Fruit fly (Drosophila melanogaster) whole organism, embryonic: Measurements from ENCODE around the gene CG44013.

ENCODE experiments used
- Abd-B ChIP-seq: fragments of 200-800 bp; sonication (Bioruptor generic); optimal IDR thresholded peaks from 2 replicates; lab custom pipeline; 2018; ENCODE audit warnings: missing biosample characterization, mild to moderate bottlenecking, missing genetic modification characterization, moderate library complexity
- Atf6 ChIP-seq: fragments of 200-800 bp; sonication (Bioruptor generic); IDR thresholded peaks from 2 replicates; pipeline ENCODE4 v1.3.6; 2022; ENCODE audit warnings: missing biosample characterization, missing genetic modification characterization
- Awh ChIP-seq: fragments of 200-800 bp; sonication (Bioruptor generic); IDR thresholded peaks from 2 replicates; pipeline ENCODE4, ENCODE4 v1.3.6; 2022; ENCODE audit warnings: missing biosample characterization, missing genetic modification characterization
- CG10431 ChIP-seq: fragments of 200-800 bp; sonication (Bioruptor generic); optimal IDR thresholded peaks from 3 replicates; lab custom pipeline; 2018; ENCODE audit warnings: missing biosample characterization, mild to moderate bottlenecking, missing genetic modification characterization
- CG13424 ChIP-seq: fragments of 200-800 bp; sonication (Bioruptor generic); optimal IDR thresholded peaks from 2 replicates; lab custom pipeline; 2019; ENCODE audit warnings: missing biosample characterization, mild to moderate bottlenecking, missing genetic modification characterization, moderate library complexity
- CG13894 ChIP-seq: fragments of 200-800 bp; sonication (Bioruptor generic); optimal IDR thresholded peaks from 3 replicates; lab custom pipeline; 2018; ENCODE audit warnings: missing biosample characterization, mild to moderate bottlenecking, missing genetic modification characterization, moderate library complexity
- CG14965 ChIP-seq: fragments of 200-800 bp; sonication (Bioruptor generic); optimal IDR thresholded peaks from 2 replicates; lab custom pipeline; 2016; ENCODE audit warnings: missing biosample characterization, missing genetic modification characterization, borderline replicate concordance
- CG1647 ChIP-seq: fragments of 200-800 bp; sonication (Bioruptor generic); optimal IDR thresholded peaks from 3 replicates; lab custom pipeline; 2016; ENCODE audit warnings: missing biosample characterization, missing genetic modification characterization
- CG16779 ChIP-seq: fragments of 200-800 bp; sonication (Bioruptor generic); IDR thresholded peaks from 2 replicates; pipeline ENCODE4 v1.3.6; 2022; ENCODE audit warnings: missing biosample characterization, missing genetic modification characterization
- CG16863 ChIP-seq: fragments of 200-800 bp; sonication (Bioruptor generic); optimal IDR thresholded peaks from 3 replicates; lab custom pipeline; 2016; ENCODE audit warnings: missing biosample characterization, missing genetic modification characterization
- CG18011 ChIP-seq: fragments of 200-800 bp; sonication (Bioruptor generic); optimal IDR thresholded peaks from 2 replicates; lab custom pipeline; 2017; ENCODE audit warnings: missing biosample characterization, missing genetic modification characterization, mild to moderate bottlenecking, moderate library complexity, missing genotype
- CG31388 ChIP-seq: fragments of 200-800 bp; sonication (Bioruptor generic); optimal IDR thresholded peaks from 2 replicates; lab custom pipeline; 2016; ENCODE audit warnings: missing biosample characterization, missing genetic modification characterization
- CG33557 ChIP-seq: fragments of 200-800 bp; sonication (Bioruptor generic); optimal IDR thresholded peaks from 2 replicates; lab custom pipeline; 2019; ENCODE audit warnings: missing biosample characterization, mild to moderate bottlenecking, missing genetic modification characterization, moderate library complexity
- CG34224 ChIP-seq: fragments of 200-800 bp; sonication (Bioruptor generic); IDR thresholded peaks from 3 replicates; pipeline ENCODE4 v1.3.6; 2022; ENCODE audit warnings: missing biosample characterization, missing genetic modification characterization; ENCODE audit not compliant: partially characterized antibody
- CG34422 ChIP-seq: fragments of 200-800 bp; sonication (Bioruptor generic); IDR thresholded peaks from 3 replicates; pipeline ENCODE4 v1.3.6; 2022; ENCODE audit warnings: missing biosample characterization, missing genetic modification characterization
- CG3847 ChIP-seq: fragments of 200-800 bp; sonication (Bioruptor generic); IDR thresholded peaks from 2 replicates; pipeline ENCODE4 v1.3.6; 2022; ENCODE audit warnings: missing biosample characterization, missing genetic modification characterization
- CG42726 ChIP-seq: fragments of 200-800 bp; sonication (Bioruptor generic); IDR thresholded peaks from 2 replicates; pipeline ENCODE4 v1.3.6; 2022; ENCODE audit warnings: missing biosample characterization, missing genetic modification characterization; ENCODE audit not compliant: partially characterized antibody
- CG43689 ChIP-seq: fragments of 200-800 bp; sonication (Bioruptor generic); IDR thresholded peaks from 2 replicates; pipeline ENCODE4 v1.3.6; 2022; ENCODE audit warnings: missing biosample characterization, missing genetic modification characterization
- CG4424 ChIP-seq: fragments of 200-800 bp; sonication (Bioruptor generic); optimal IDR thresholded peaks from 3 replicates; lab custom pipeline; 2016; ENCODE audit warnings: missing biosample characterization, missing genetic modification characterization
- CG6272 ChIP-seq: fragments of 200-800 bp; sonication (Bioruptor generic); IDR thresholded peaks from 2 replicates; pipeline ENCODE4 v1.3.6; 2022; ENCODE audit warnings: missing biosample characterization, missing genetic modification characterization
- CG6854 ChIP-seq: fragments of 200-800 bp; sonication (Bioruptor generic); optimal IDR thresholded peaks from 3 replicates; lab custom pipeline; 2017; ENCODE audit warnings: missing biosample characterization, mild to moderate bottlenecking, missing genetic modification characterization
- CG7357 ChIP-seq: fragments of 200-800 bp; sonication (Bioruptor generic); IDR thresholded peaks from 3 replicates; pipeline ENCODE4 v1.3.6; 2022; ENCODE audit warnings: missing biosample characterization, missing genetic modification characterization
- CG7928 ChIP-seq: fragments of 200-800 bp; sonication (Bioruptor generic); optimal IDR thresholded peaks from 2 replicates; lab custom pipeline; 2017; ENCODE audit warnings: missing biosample characterization, mild to moderate bottlenecking, missing genetic modification characterization
- CG7963 ChIP-seq: fragments of 200-800 bp; sonication (Bioruptor generic); IDR thresholded peaks from 3 replicates; pipeline ENCODE4 v1.3.6; 2022; ENCODE audit warnings: missing biosample characterization, missing genetic modification characterization; ENCODE audit not compliant: partially characterized antibody
- CG8478 ChIP-seq: fragments of >200 bp; optimal IDR thresholded peaks from 2 replicates; lab custom pipeline; 2018
- CG8765 ChIP-seq: fragments of 200-800 bp; sonication (Bioruptor generic); IDR thresholded peaks from 2 replicates; pipeline ENCODE4 v1.3.6; 2022; ENCODE audit warnings: missing biosample characterization, missing genetic modification characterization
- CoRest ChIP-seq: fragments of 200-800 bp; sonication (Bioruptor generic); optimal IDR thresholded peaks from 3 replicates; lab custom pipeline; 2018; ENCODE audit warnings: missing biosample characterization, mild to moderate bottlenecking, missing genetic modification characterization, moderate library complexity
- Ets97D ChIP-seq: fragments of 200-800 bp; sonication (Bioruptor generic); optimal IDR thresholded peaks from 3 replicates; lab custom pipeline; 2016; ENCODE audit warnings: missing biosample characterization, missing genetic modification characterization
- Fer2 ChIP-seq: fragments of 200-800 bp; sonication (Bioruptor generic); optimal IDR thresholded peaks from 2 replicates; lab custom pipeline; 2018; ENCODE audit warnings: missing biosample characterization, mild to moderate bottlenecking, missing genetic modification characterization, moderate library complexity
- HLH4C ChIP-seq: fragments of 200-800 bp; sonication (Bioruptor generic); IDR thresholded peaks from 3 replicates; pipeline ENCODE4 v1.3.6; 2022; ENCODE audit warnings: missing biosample characterization, missing genetic modification characterization; ENCODE audit not compliant: partially characterized antibody
- Hr3 ChIP-seq: fragments of 200-800 bp; sonication (Bioruptor generic); optimal IDR thresholded peaks from 3 replicates; lab custom pipeline; 2016; ENCODE audit warnings: missing biosample characterization, missing genetic modification characterization
- Optix ChIP-seq: fragments of 200-800 bp; sonication (Bioruptor generic); IDR thresholded peaks from 3 replicates; pipeline ENCODE4 v1.3.6; 2022; ENCODE audit warnings: missing biosample characterization, missing genetic modification characterization
- Sox102F ChIP-seq: fragments of 200-800 bp; sonication (Bioruptor generic); optimal IDR thresholded peaks from 2 replicates; lab custom pipeline; 2018; ENCODE audit warnings: missing biosample characterization, mild to moderate bottlenecking, missing genetic modification characterization, moderate library complexity
- Stat92E ChIP-seq, 3 experiments: fragments of >200 bp in 2 of 3; fragments of 200-800 bp in 1 of 3; sonication (Bioruptor generic) in 1 of 3; optimal IDR thresholded peaks; 2 replicates each; lab custom pipeline; 2017 to 2019; ENCODE audit warnings: missing biosample characterization in 3 of 3, missing genetic modification characterization in 3 of 3, mild to moderate bottlenecking in 1 of 3, moderate library complexity in 1 of 3
- Xbp1 ChIP-seq: fragments of 200-800 bp; sonication (Bioruptor generic); optimal IDR thresholded peaks from 3 replicates; lab custom pipeline; 2016; ENCODE audit warnings: missing biosample characterization, mild to moderate bottlenecking, missing genetic modification characterization
- ab ChIP-seq: fragments of 200-800 bp; sonication (Bioruptor generic); optimal IDR thresholded peaks from 2 replicates; lab custom pipeline; 2016; ENCODE audit warnings: missing biosample characterization, missing genetic modification characterization
- ara ChIP-seq: fragments of 200-800 bp; sonication (Bioruptor generic); IDR thresholded peaks from 2 replicates; pipeline ENCODE4 v1.3.6; 2022; ENCODE audit warnings: missing biosample characterization, missing genetic modification characterization
- bbx ChIP-seq: fragments of 200-800 bp; sonication (Bioruptor generic); IDR thresholded peaks from 2 replicates; pipeline ENCODE4 v1.3.6; 2022; ENCODE audit warnings: missing biosample characterization, missing genetic modification characterization; ENCODE audit not compliant: partially characterized antibody
- esg ChIP-seq: fragments of 200-800 bp; sonication (Bioruptor generic); conservative IDR thresholded peaks from 2 replicates; pipeline ENCODE4 v1.3.6; 2022; ENCODE audit warnings: missing biosample characterization, missing genetic modification characterization
- eve ChIP-seq, 2 experiments: fragments of >200 bp; optimal IDR thresholded peaks; 2 replicates each; lab custom pipeline; 2017; ENCODE audit warnings: missing biosample characterization in 2 of 2, missing genetic modification characterization in 2 of 2
- gcm ChIP-seq: fragments of 200-800 bp; sonication (Bioruptor generic); optimal IDR thresholded peaks from 2 replicates; lab custom pipeline; 2019; ENCODE audit warnings: missing biosample characterization, mild to moderate bottlenecking, missing genetic modification characterization, moderate library complexity
- gsb-n ChIP-seq: fragments of 200-800 bp; sonication (Bioruptor generic); optimal IDR thresholded peaks from 3 replicates; lab custom pipeline; 2018; ENCODE audit warnings: missing biosample characterization, mild to moderate bottlenecking, missing genetic modification characterization
- gt ChIP-seq: fragments of 200-800 bp; sonication (Bioruptor generic); IDR thresholded peaks from 2 replicates; pipeline ENCODE4 v1.3.6; 2022; ENCODE audit warnings: missing biosample characterization, missing genetic modification characterization
- jing ChIP-seq: fragments of 200-800 bp; sonication (Bioruptor generic); optimal IDR thresholded peaks from 2 replicates; lab custom pipeline; 2018; ENCODE audit warnings: missing biosample characterization, mild to moderate bottlenecking, missing genetic modification characterization
- nerfin-1 ChIP-seq: fragments of 200-800 bp; sonication (Bioruptor generic); optimal IDR thresholded peaks from 3 replicates; lab custom pipeline; 2019; ENCODE audit warnings: missing biosample characterization, mild to moderate bottlenecking, missing genetic modification characterization, moderate library complexity
- row ChIP-seq: fragments of 200-800 bp; sonication (Bioruptor generic); IDR thresholded peaks from 3 replicates; pipeline ENCODE4 v1.3.6; 2022; ENCODE audit warnings: missing biosample characterization, missing genetic modification characterization
- sens-2 ChIP-seq: fragments of 200-800 bp; sonication (Bioruptor generic); IDR thresholded peaks from 2 replicates; pipeline ENCODE4 v1.3.6; 2022; ENCODE audit warnings: missing biosample characterization, missing genetic modification characterization
- sim ChIP-seq: fragments of 200-800 bp; sonication (Bioruptor generic); IDR thresholded peaks from 2 replicates; pipeline ENCODE4 v1.3.6; 2022; ENCODE audit warnings: missing biosample characterization, missing genetic modification characterization
- slbo ChIP-seq: fragments of 200-800 bp; sonication (Bioruptor generic); IDR thresholded peaks from 2 replicates; pipeline ENCODE4 v1.3.6; 2022; ENCODE audit warnings: missing biosample characterization, missing genetic modification characterization
- trem ChIP-seq: fragments of 200-800 bp; optimal IDR thresholded peaks from 3 replicates; lab custom pipeline; 2019; ENCODE audit warnings: missing biosample characterization, mild to moderate bottlenecking, missing genetic modification characterization, moderate library complexity
- wek ChIP-seq: fragments of 200-800 bp; sonication (Bioruptor generic); optimal IDR thresholded peaks from 3 replicates; lab custom pipeline; 2018; ENCODE audit warnings: missing biosample characterization, mild to moderate bottlenecking, missing genetic modification characterization, moderate library complexity

Gene CG44013

DNA sequence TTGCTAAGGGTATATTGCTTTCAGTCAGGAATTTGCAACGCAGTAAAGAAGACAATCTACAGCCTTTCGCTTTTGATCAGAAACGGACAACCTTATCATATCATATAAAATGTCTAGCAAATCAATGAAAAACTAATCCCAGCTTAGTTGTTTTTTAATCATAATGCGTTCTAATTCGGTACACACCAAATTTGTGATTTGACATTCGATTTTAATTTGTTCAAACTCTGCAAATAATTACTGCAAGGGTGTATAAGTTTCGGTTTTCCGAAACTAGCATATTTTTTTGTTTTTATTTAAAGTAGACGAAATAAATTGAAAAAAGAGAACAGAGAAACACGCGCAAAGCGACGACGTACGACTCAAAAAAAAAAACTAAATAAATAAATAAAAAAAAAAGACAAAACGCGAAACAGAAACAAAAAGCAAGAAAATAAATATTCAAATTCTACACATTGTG is 36.9 kb downstream of the CG44013 start (continued):
- peak; percentile 33; the same call in 1 of the 2 replicates for TF ChIP-seq esg (GFP tag; lab: Robert Waterston, UW)
- no peak; the same call in 2 of the 3 replicates for TF ChIP-seq Optix (GFP tag; lab: Robert Waterston, UW)
- 0 out of 3 replicates have a peak, but pooled peaks have one; percentile 47 for TF ChIP-seq CG7357 (GFP tag; lab: Robert Waterston, UW)
- TF ChIP-seq trem (tag; lab: Kevin White, UChicago), result no peak
- TF ChIP-seq row, result peak; percentile 62; the same call in 2 of the 3 replicates
- no peak for TF ChIP-seq ara
- no peak for TF ChIP-seq CG8765
- no peak for TF ChIP-seq CG33557 (GFP tag; lab: Kevin White, UChicago)
- peak; percentile 43 for TF ChIP-seq CG4424 (GFP tag; lab: Kevin White, UChicago)
- no peak for TF ChIP-seq CG13894 (tag; lab: Kevin White, UChicago)
- TF ChIP-seq CG1647 (GFP tag; lab: Kevin White, UChicago), result no peak
- peak; percentile 6 for TF ChIP-seq CG7928 (GFP tag; lab: Kevin White, UChicago)
- TF ChIP-seq CG6272 (GFP tag; lab: Robert Waterston, UW), result no peak
- no peak for TF ChIP-seq Xbp1 (GFP tag; lab: Kevin White, UChicago)
- peak; percentile 66 for TF ChIP-seq slbo
- TF ChIP-seq CoRest (tag; lab: Kevin White, UChicago), result peak; percentile 79
- no peak for TF ChIP-seq gsb-n
- peak; percentile 46 for TF ChIP-seq Sox102F (GFP tag; lab: Kevin White, UChicago)
- no peak for TF ChIP-seq Ets97D (GFP tag; lab: Kevin White, UChicago)
- TF ChIP-seq bbx (GFP tag; lab: Robert Waterston, UW), result no peak
- TF ChIP-seq gt (GFP tag; lab: Robert Waterston, UW), result no peak
- TF ChIP-seq CG10431 (GFP tag; lab: Kevin White, UChicago), result no peak
- no peak for TF ChIP-seq HLH4C (GFP tag; lab: Robert Waterston, UW)
- no peak for TF ChIP-seq CG43689
- no peak for TF ChIP-seq CG7963 (GFP tag; lab: Robert Waterston, UW)
- TF ChIP-seq nerfin-1, result no peak
- no peak for TF ChIP-seq jing (GFP tag; lab: Kevin White, UChicago)
- TF ChIP-seq CG18011, result no peak
- no peak for TF ChIP-seq CG34224 (GFP tag; lab: Robert Waterston, UW)
- TF ChIP-seq CG16779 (GFP tag; lab: Robert Waterston, UW), result no peak
- TF ChIP-seq Atf6 (GFP tag; lab: Robert Waterston, UW), result peak; percentile 74
- TF ChIP-seq Awh (GFP tag; lab: Robert Waterston, UW), result no peak
- TF ChIP-seq Stat92E (GFP tag; optimal IDR thresholded peaks at IDR 0.05; lab: Kevin White, UChicago), result no peak
- TF ChIP-seq wek (GFP tag; lab: Kevin White, UChicago), result no peak
- TF ChIP-seq CG42726, result no peak
- peak; percentile 12 for TF ChIP-seq CG16863 (GFP tag; lab: Kevin White, UChicago)
- TF ChIP-seq sim (GFP tag; lab: Robert Waterston, UW), result no peak
- TF ChIP-seq ab (GFP tag; lab: Kevin White, UChicago), result no peak
- TF ChIP-seq CG34422 (GFP tag; lab: Robert Waterston, UW), result no peak
- no peak for TF ChIP-seq CG6854 (GFP tag; lab: Kevin White, UChicago)
- TF ChIP-seq gcm (GFP tag; lab: Kevin White, UChicago), result no peak
- TF ChIP-seq CG31388 (GFP tag; lab: Kevin White, UChicago), result no peak
- no peak for TF ChIP-seq Fer2 (tag; lab: Kevin White, UChicago)
- peak; percentile 40 for TF ChIP-seq Hr3 (GFP tag; lab: Kevin White, UChicago)
- TF ChIP-seq sens-2 (GFP tag; lab: Robert Waterston, UW), result no peak
- TF ChIP-seq CG13424, result peak; percentile 62
- TF ChIP-seq CG14965 (GFP tag; lab: Kevin White, UChicago), result no peak
- no peak for TF ChIP-seq eve (GFP tag; optimal IDR thresholded peaks at IDR 0.05; lab: Kevin White, UChicago)
- TF ChIP-seq CG8478 (lab: Kevin White, UChicago), result no peak
- peak; percentile 47; the same call in 1 of the 2 replicates for TF ChIP-seq CG3847 (GFP tag; lab: Robert Waterston, UW)
- TF ChIP-seq Abd-B (GFP tag; lab: Kevin White, UChicago), result peak; percentile 28
